Fruit fly (Drosophila melanogaster) whole organism, embryonic: ENCODE measurements around the gene CG31204.

ENCODE experiments used
- Atf6 ChIP-seq: fragments of 200-800 bp; sonication (Bioruptor generic); IDR thresholded peaks from 2 replicates; pipeline ENCODE4 v1.3.6; 2022; ENCODE audit warnings: missing biosample characterization, missing genetic modification characterization
- CG10209 ChIP-seq: fragments of 200-800 bp; sonication (Bioruptor generic); optimal IDR thresholded peaks from 3 replicates; lab custom pipeline; 2017; ENCODE audit warnings: missing biosample characterization, mild to moderate bottlenecking, missing genetic modification characterization, missing genetic modification reagents
- CG12769 ChIP-seq: fragments of 200-800 bp; sonication (Bioruptor generic); optimal IDR thresholded peaks from 2 replicates; lab custom pipeline; 2019; ENCODE audit warnings: missing biosample characterization, mild to moderate bottlenecking, missing genetic modification characterization, moderate library complexity
- CG13894 ChIP-seq: fragments of 200-800 bp; sonication (Bioruptor generic); optimal IDR thresholded peaks from 3 replicates; lab custom pipeline; 2018; ENCODE audit warnings: missing biosample characterization, mild to moderate bottlenecking, missing genetic modification characterization, moderate library complexity
- CG14441 ChIP-seq: fragments of 200-800 bp; sonication (Bioruptor generic); IDR thresholded peaks from 2 replicates; pipeline ENCODE4 v1.3.6; 2022; ENCODE audit warnings: missing biosample characterization, missing genetic modification characterization
- CG1602 ChIP-seq: fragments of 200-800 bp; sonication (Bioruptor generic); optimal IDR thresholded peaks from 3 replicates; lab custom pipeline; 2016; ENCODE audit warnings: missing biosample characterization, missing genetic modification characterization
- CG1603 ChIP-seq: fragments of 200-800 bp; sonication (Bioruptor generic); optimal IDR thresholded peaks from 2 replicates; lab custom pipeline; 2019; ENCODE audit warnings: missing biosample characterization, mild to moderate bottlenecking, missing genetic modification characterization, moderate library complexity
- CG16813 ChIP-seq: fragments of 200-800 bp; sonication (Bioruptor generic); IDR thresholded peaks from 3 replicates; pipeline ENCODE4 v1.3.6; 2022; ENCODE audit warnings: missing biosample characterization, missing genetic modification characterization; ENCODE audit not compliant: partially characterized antibody
- CG17568 ChIP-seq: fragments of 200-800 bp; sonication (Bioruptor generic); optimal IDR thresholded peaks from 2 replicates; lab custom pipeline; 2018; ENCODE audit warnings: missing biosample characterization, mild to moderate bottlenecking, missing genetic modification characterization, moderate library complexity
- CG17912 ChIP-seq: fragments of 200-800 bp; sonication (Bioruptor generic); optimal IDR thresholded peaks from 2 replicates; lab custom pipeline; 2018; ENCODE audit warnings: missing biosample characterization, mild to moderate bottlenecking, missing genetic modification characterization
- CG2120 ChIP-seq: fragments of 200-800 bp; sonication (Bioruptor generic); optimal IDR thresholded peaks from 3 replicates; lab custom pipeline; 2016; ENCODE audit warnings: missing biosample characterization, missing genetic modification characterization
- CG32532 ChIP-seq: fragments of 200-800 bp; sonication (Bioruptor generic); IDR thresholded peaks from 2 replicates; pipeline ENCODE4 v1.3.6; 2022; ENCODE audit warnings: missing biosample characterization, missing genetic modification characterization
- CG34224 ChIP-seq: fragments of 200-800 bp; sonication (Bioruptor generic); IDR thresholded peaks from 3 replicates; pipeline ENCODE4 v1.3.6; 2022; ENCODE audit warnings: missing biosample characterization, missing genetic modification characterization; ENCODE audit not compliant: partially characterized antibody
- CG43689 ChIP-seq: fragments of 200-800 bp; sonication (Bioruptor generic); IDR thresholded peaks from 2 replicates; pipeline ENCODE4 v1.3.6; 2022; ENCODE audit warnings: missing biosample characterization, missing genetic modification characterization
- CG4820 ChIP-seq: fragments of 200-800 bp; sonication (Bioruptor generic); optimal IDR thresholded peaks from 3 replicates; lab custom pipeline; 2016; ENCODE audit warnings: missing biosample characterization, missing genetic modification characterization
- CG4854 ChIP-seq: fragments of 200-800 bp; sonication (Bioruptor generic); optimal IDR thresholded peaks from 2 replicates; lab custom pipeline; 2016; ENCODE audit warnings: missing biosample characterization, missing genetic modification characterization, inconsistent platforms
- CG6254 ChIP-seq: fragments of 200-800 bp; sonication (Bioruptor generic); optimal IDR thresholded peaks from 3 replicates; lab custom pipeline; 2017; ENCODE audit warnings: mild to moderate bottlenecking, missing biosample characterization, missing genetic modification reagents, missing genetic modification characterization
- CG6272 ChIP-seq: fragments of 200-800 bp; sonication (Bioruptor generic); IDR thresholded peaks from 2 replicates; pipeline ENCODE4 v1.3.6; 2022; ENCODE audit warnings: missing biosample characterization, missing genetic modification characterization
- CG8089 ChIP-seq: fragments of 200-800 bp; sonication (Bioruptor generic); optimal IDR thresholded peaks from 3 replicates; lab custom pipeline; 2016; ENCODE audit warnings: missing biosample characterization, missing genetic modification characterization
- CG8388 ChIP-seq: fragments of 200-800 bp; sonication (Bioruptor generic); optimal IDR thresholded peaks from 2 replicates; lab custom pipeline; 2019; ENCODE audit warnings: missing biosample characterization, mild to moderate bottlenecking, missing genetic modification characterization, moderate library complexity
- CG9932 ChIP-seq: fragments of 200-800 bp; sonication (Bioruptor generic); IDR thresholded peaks from 2 replicates; pipeline ENCODE4 v1.3.6; 2022; ENCODE audit warnings: missing biosample characterization, missing genetic modification characterization
- D ChIP-seq, 2 experiments: fragments of 200-800 bp in 1 of 2; fragments of >200 bp in 1 of 2; sonication (Bioruptor generic) in 1 of 2; optimal IDR thresholded peaks; 2 replicates in 1 of 2; 3 replicates in 1 of 2; lab custom pipeline; 2017; ENCODE audit warnings: mild to moderate bottlenecking in 1 of 2, missing biosample characterization in 1 of 2, missing genetic modification characterization in 1 of 2, missing genetic modification reagents in 1 of 2
- Dref ChIP-seq: fragments of 200-800 bp; sonication (Bioruptor generic); IDR thresholded peaks from 2 replicates; pipeline ENCODE4 v1.3.6; 2022; ENCODE audit warnings: missing biosample characterization, missing genetic modification characterization
- E2f1 ChIP-seq: fragments of 200-800 bp; sonication (Bioruptor generic); IDR thresholded peaks from 2 replicates; pipeline ENCODE4 v1.3.6; 2022; ENCODE audit warnings: missing biosample characterization, missing genetic modification characterization
- ERR ChIP-seq: fragments of 200-800 bp; sonication (Bioruptor generic); optimal IDR thresholded peaks from 2 replicates; lab custom pipeline; 2016; ENCODE audit warnings: missing biosample characterization, missing genetic modification characterization
- Gsc ChIP-seq: fragments of 200-800 bp; sonication (Bioruptor generic); IDR thresholded peaks from 2 replicates; pipeline ENCODE4 v1.3.6; 2022; ENCODE audit warnings: missing biosample characterization, missing genetic modification characterization
- Lhr ChIP-seq: fragments of 200-800 bp; sonication (Bioruptor generic); optimal IDR thresholded peaks from 3 replicates; lab custom pipeline; 2017; ENCODE audit warnings: mild to moderate bottlenecking, missing biosample characterization, missing genetic modification reagents, missing genetic modification characterization
- Lpt ChIP-seq: fragments of >200 bp; optimal IDR thresholded peaks from 2 replicates; lab custom pipeline; 2018; ENCODE audit warnings: missing biosample characterization, missing genetic modification characterization
- Med ChIP-seq: fragments of 200-800 bp; sonication (Bioruptor generic); peaks from one replicate; lab custom pipeline; 2016; ENCODE audit warnings: missing biosample characterization, missing genetic modification characterization, mild to moderate bottlenecking, inconsistent platforms, moderate library complexity
- Opbp ChIP-seq: fragments of 200-800 bp; sonication (Bioruptor generic); IDR thresholded peaks from 3 replicates; pipeline ENCODE4 v1.3.6; 2022; ENCODE audit warnings: missing biosample characterization, missing genetic modification characterization; ENCODE audit not compliant: partially characterized antibody
- Rfx ChIP-seq: fragments of 200-800 bp; sonication (Bioruptor generic); IDR thresholded peaks from 2 replicates; pipeline ENCODE4 v1.3.6; 2022; ENCODE audit warnings: missing biosample characterization, missing genetic modification characterization
- bab2 ChIP-seq: fragments of 200-800 bp; sonication (Bioruptor generic); optimal IDR thresholded peaks from 2 replicates; lab custom pipeline; 2016; ENCODE audit warnings: missing biosample characterization, missing genetic modification characterization
- chif ChIP-seq, 2 experiments: fragments of 200-800 bp; sonication (Bioruptor generic); optimal IDR thresholded peaks; 3 replicates each; lab custom pipeline; 2016; ENCODE audit warnings: missing biosample characterization in 2 of 2, missing genetic modification characterization in 2 of 2
- chinmo ChIP-seq: fragments of 200-800 bp; sonication (Bioruptor generic); IDR thresholded peaks from 4 replicates; pipeline ENCODE4 v1.3.6; 2022; ENCODE audit warnings: missing biosample characterization, missing genetic modification characterization; ENCODE audit not compliant: partially characterized antibody
- chm ChIP-seq: fragments of 200-800 bp; sonication (Bioruptor generic); IDR thresholded peaks from 2 replicates; pipeline ENCODE4 v1.3.6; 2022; ENCODE audit warnings: missing biosample characterization, missing genetic modification characterization
- dmrt11E ChIP-seq: fragments of 200-800 bp; sonication (Bioruptor generic); optimal IDR thresholded peaks from 3 replicates; lab custom pipeline; 2018; ENCODE audit warnings: missing biosample characterization, mild to moderate bottlenecking, missing genetic modification characterization, moderate library complexity
- gsb ChIP-seq: fragments of 200-800 bp; sonication (Bioruptor generic); IDR thresholded peaks from 2 replicates; pipeline ENCODE4 v1.3.6; 2022; ENCODE audit warnings: missing biosample characterization, missing genetic modification characterization
- gt ChIP-seq: fragments of 200-800 bp; sonication (Bioruptor generic); IDR thresholded peaks from 2 replicates; pipeline ENCODE4 v1.3.6; 2022; ENCODE audit warnings: missing biosample characterization, missing genetic modification characterization
- hb ChIP-seq: fragments of 200-800 bp; sonication (Bioruptor generic); IDR thresholded peaks from 3 replicates; pipeline ENCODE4 v1.3.6; 2022; ENCODE audit warnings: missing biosample characterization, missing genetic modification characterization; ENCODE audit not compliant: partially characterized antibody
- hbn ChIP-seq: fragments of 200-800 bp; sonication (Bioruptor generic); IDR thresholded peaks from 2 replicates; pipeline ENCODE4 v1.3.6; 2022; ENCODE audit warnings: missing biosample characterization, missing genetic modification characterization; ENCODE audit not compliant: partially characterized antibody
- kah ChIP-seq: fragments of 200-800 bp; sonication (Bioruptor generic); optimal IDR thresholded peaks from 2 replicates; lab custom pipeline; 2018; ENCODE audit warnings: missing biosample characterization, mild to moderate bottlenecking, missing genetic modification characterization
- lbe ChIP-seq: fragments of 200-800 bp; sonication (Bioruptor generic); optimal IDR thresholded peaks from 2 replicates; lab custom pipeline; 2016; ENCODE audit warnings: missing biosample characterization, mild to moderate bottlenecking, missing genetic modification characterization
- lmd ChIP-seq: fragments of 200-800 bp; sonication (Bioruptor generic); IDR thresholded peaks from 2 replicates; pipeline ENCODE4 v1.3.6; 2022; ENCODE audit warnings: missing biosample characterization, missing genetic modification characterization
- sd ChIP-seq: fragments of 200-800 bp; sonication (Bioruptor generic); optimal IDR thresholded peaks from 3 replicates; lab custom pipeline; 2018; ENCODE audit warnings: missing biosample characterization, mild to moderate bottlenecking, missing genetic modification characterization, moderate library complexity
- slbo ChIP-seq: fragments of 200-800 bp; sonication (Bioruptor generic); IDR thresholded peaks from 2 replicates; pipeline ENCODE4 v1.3.6; 2022; ENCODE audit warnings: missing biosample characterization, missing genetic modification characterization
- slp2 ChIP-seq: fragments of 200-800 bp; sonication (Bioruptor generic); optimal IDR thresholded peaks from 2 replicates; lab custom pipeline; 2016; ENCODE audit warnings: missing biosample characterization, missing genetic modification characterization
- stwl ChIP-seq: fragments of 200-800 bp; sonication (Bioruptor generic); optimal IDR thresholded peaks from 3 replicates; lab custom pipeline; 2018; ENCODE audit warnings: missing biosample characterization, mild to moderate bottlenecking, missing genetic modification characterization, moderate library complexity
- trem ChIP-seq: fragments of 200-800 bp; optimal IDR thresholded peaks from 3 replicates; lab custom pipeline; 2019; ENCODE audit warnings: missing biosample characterization, mild to moderate bottlenecking, missing genetic modification characterization, moderate library complexity
- vvl ChIP-seq: fragments of 200-800 bp; sonication (Bioruptor generic); IDR thresholded peaks from 2 replicates; pipeline ENCODE4 v1.3.6; 2022; ENCODE audit warnings: missing biosample characterization, missing genetic modification characterization
- wor ChIP-seq: fragments of 200-800 bp; sonication (Bioruptor generic); IDR thresholded peaks from 2 replicates; pipeline ENCODE4 v1.3.6; 2022; ENCODE audit warnings: missing biosample characterization, missing genetic modification characterization
- z ChIP-seq: fragments of 200-800 bp; sonication (Bioruptor generic); IDR thresholded peaks from 3 replicates; pipeline ENCODE4 v1.3.6; 2022; ENCODE audit warnings: missing biosample characterization, missing genetic modification characterization

The CG31204 gene

dm6 chr3R:31437420-31438058, 44.2 kb upstream of the CG31204 start:
- no peak for TF ChIP-seq CG4854 (GFP tag; lab: Kevin White, UChicago)
- TF ChIP-seq ERR: no peak
- TF ChIP-seq CG6272 (GFP tag; lab: Robert Waterston, UW): no peak
- no peak for TF ChIP-seq CG32532 (GFP tag; lab: Robert Waterston, UW)
- TF ChIP-seq hb (GFP tag; lab: Robert Waterston, UW): no peak
- no peak for TF ChIP-seq z
- peak; percentile 63 for TF ChIP-seq CG12769
- peak; percentile 49 for TF ChIP-seq CG9932 (GFP tag; lab: Robert Waterston, UW)
- TF ChIP-seq gt: no peak
- no peak for TF ChIP-seq CG43689 (GFP tag; lab: Robert Waterston, UW)
- peak; percentile 90 for TF ChIP-seq chinmo (GFP tag; lab: Robert Waterston, UW)
- TF ChIP-seq chif (GFP tag; optimal IDR thresholded peaks at IDR 0.05; lab: Kevin White, UChicago): no peak
- TF ChIP-seq slp2 (GFP tag; lab: Kevin White, UChicago): no peak
- 0 out of 2 replicates have a peak, but pooled peaks have one; percentile 34 for TF ChIP-seq Atf6 (GFP tag; lab: Robert Waterston, UW)
- no peak for TF ChIP-seq CG17912
- TF ChIP-seq CG34224 (GFP tag; lab: Robert Waterston, UW): no peak
- no peak for TF ChIP-seq CG16813 (GFP tag; lab: Robert Waterston, UW)
- no peak for TF ChIP-seq CG8089 (GFP tag; lab: Kevin White, UChicago)
- TF ChIP-seq lmd (GFP tag; lab: Robert Waterston, UW): no peak
- TF ChIP-seq bab2 (GFP tag; lab: Kevin White, UChicago): no peak
- TF ChIP-seq Opbp (GFP tag; lab: Robert Waterston, UW): no peak
- no peak for TF ChIP-seq Lhr (GFP tag; lab: Kevin White, UChicago)
- no peak for TF ChIP-seq CG8388 (GFP tag; lab: Kevin White, UChicago)
- TF ChIP-seq Dref (GFP tag; lab: Robert Waterston, UW): no peak
- TF ChIP-seq CG13894 (tag; lab: Kevin White, UChicago): peak; percentile 11
- TF ChIP-seq kah (GFP tag; lab: Kevin White, UChicago): no peak
- TF ChIP-seq CG10209: no peak
- no peak for TF ChIP-seq slbo (GFP tag; lab: Robert Waterston, UW)
- no peak for TF ChIP-seq Gsc (GFP tag; lab: Robert Waterston, UW)
- TF ChIP-seq gsb (GFP tag; lab: Robert Waterston, UW): no peak
- peak; percentile 18 for TF ChIP-seq CG2120
- no peak for TF ChIP-seq CG17568
- TF ChIP-seq vvl (GFP tag; lab: Robert Waterston, UW): 0 out of 2 replicates have a peak, but pooled peaks have one; percentile 7
- 0 out of 2 replicates have a peak, but pooled peaks have one; percentile 15 for TF ChIP-seq chm (GFP tag; lab: Robert Waterston, UW)
- TF ChIP-seq CG14441: no peak
- TF ChIP-seq sd (tag; lab: Kevin White, UChicago): peak; percentile 63
- TF ChIP-seq lbe (GFP tag; lab: Kevin White, UChicago): no peak
- TF ChIP-seq Med (GFP tag; lab: Kevin White, UChicago): no peak
- TF ChIP-seq Lpt: no peak

DNA sequence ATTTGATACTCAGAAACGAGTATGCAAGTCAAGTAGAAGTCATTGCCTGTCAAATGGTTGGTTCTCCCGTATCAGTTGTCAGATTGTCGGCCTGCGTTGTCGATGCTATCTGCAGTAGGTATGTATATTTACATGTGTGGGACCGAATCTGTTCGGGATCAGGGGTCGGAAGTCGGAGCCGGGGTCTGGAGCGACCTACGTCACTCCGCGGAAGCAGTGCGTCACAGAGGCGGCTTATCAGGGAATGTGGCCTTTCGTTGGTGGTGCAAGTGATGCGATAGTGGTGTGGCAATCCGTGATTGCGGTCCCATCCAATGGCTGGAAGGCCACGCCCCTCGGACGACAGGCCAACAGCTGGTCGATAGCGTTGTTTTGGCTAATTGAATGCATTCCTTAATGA, 42.3 kb upstream of the CG31204 start:
- TF ChIP-seq dmrt11E (tag; lab: Kevin White, UChicago) (no peak), CG1602 (GFP tag; lab: Kevin White, UChicago) (no peak), Rfx (no peak), trem (no peak), stwl (tag; lab: Kevin White, UChicago) (no peak), CG6254 (GFP tag; lab: Kevin White, UChicago) (no peak), wor (GFP tag; lab: Robert Waterston, UW) (no peak), chif (GFP tag; optimal IDR thresholded peaks at IDR 0.05; lab: Kevin White, UChicago) (no peak), CG1603 (tag; lab: Kevin White, UChicago) (no peak), CG4820 (GFP tag; lab: Kevin White, UChicago) (no peak), CG4854 (GFP tag; lab: Kevin White, UChicago) (no peak), E2f1 (no peak), D (optimal IDR thresholded peaks at IDR 0.05; lab: Kevin White, UChicago) (no peak), D (GFP tag; optimal IDR thresholded peaks at IDR 0.05; lab: Kevin White, UChicago) (no peak), hbn (GFP tag; lab: Robert Waterston, UW) (no peak)
